Fruit fly (Drosophila melanogaster) whole organism, embryonic: Measurements from ENCODE around the gene phol.

Experiments
- C15 ChIP-seq: fragments of 200-800 bp; sonication (Bioruptor generic); IDR thresholded peaks from 3 replicates; pipeline ENCODE4 v1.3.6; 2022; ENCODE audit warnings: missing biosample characterization, missing genetic modification characterization
- CG10321 ChIP-seq: fragments of 200-800 bp; sonication (Bioruptor generic); IDR thresholded peaks from 2 replicates; pipeline ENCODE4 v1.3.6; 2022; ENCODE audit warnings: missing biosample characterization, missing genetic modification characterization
- CG10979 ChIP-seq: fragments of 200-800 bp; sonication (Bioruptor generic); optimal IDR thresholded peaks from 2 replicates; lab custom pipeline; 2018; ENCODE audit warnings: missing biosample characterization, mild to moderate bottlenecking, missing genetic modification characterization, moderate library complexity
- CG11723 ChIP-seq: fragments of 200-800 bp; sonication (Bioruptor generic); optimal IDR thresholded peaks from 2 replicates; lab custom pipeline; 2017; ENCODE audit warnings: missing biosample characterization, mild to moderate bottlenecking, missing genetic modification characterization
- CG13775 ChIP-seq: fragments of 200-800 bp; sonication (Bioruptor generic); optimal IDR thresholded peaks from 3 replicates; lab custom pipeline; 2017; ENCODE audit warnings: missing biosample characterization, mild to moderate bottlenecking, missing genetic modification characterization
- CG15011 ChIP-seq: fragments of 200-800 bp; sonication (Bioruptor generic); optimal IDR thresholded peaks from 3 replicates; lab custom pipeline; 2018; ENCODE audit warnings: missing biosample characterization, mild to moderate bottlenecking, missing genetic modification characterization
- CG1529 ChIP-seq: fragments of 200-800 bp; sonication (Bioruptor generic); optimal IDR thresholded peaks from 3 replicates; lab custom pipeline; 2018; ENCODE audit warnings: missing biosample characterization, missing genetic modification characterization
- CG15479 ChIP-seq: fragments of 200-800 bp; sonication (Bioruptor generic); optimal IDR thresholded peaks from 3 replicates; lab custom pipeline; 2019; ENCODE audit warnings: missing biosample characterization, mild to moderate bottlenecking, missing genetic modification characterization, moderate library complexity
- CG17186 ChIP-seq: fragments of 200-800 bp; sonication (Bioruptor generic); optimal IDR thresholded peaks from 3 replicates; lab custom pipeline; 2017; ENCODE audit warnings: missing biosample characterization, missing genetic modification reagents, missing genetic modification characterization
- CG17829 ChIP-seq: fragments of 200-800 bp; optimal IDR thresholded peaks from 2 replicates; lab custom pipeline; 2019; ENCODE audit warnings: missing biosample characterization, mild to moderate bottlenecking, missing genetic modification characterization, moderate library complexity
- CG17912 ChIP-seq: fragments of 200-800 bp; sonication (Bioruptor generic); optimal IDR thresholded peaks from 2 replicates; lab custom pipeline; 2018; ENCODE audit warnings: missing biosample characterization, mild to moderate bottlenecking, missing genetic modification characterization
- CG18619 ChIP-seq: fragments of 200-800 bp; sonication (Bioruptor generic); optimal IDR thresholded peaks from 3 replicates; lab custom pipeline; 2017; ENCODE audit warnings: missing biosample characterization, mild to moderate bottlenecking, missing genetic modification characterization
- CG2712 ChIP-seq: fragments of 200-800 bp; optimal IDR thresholded peaks from 3 replicates; lab custom pipeline; 2019; ENCODE audit warnings: missing biosample characterization, mild to moderate bottlenecking, missing genetic modification characterization, moderate library complexity
- CG31388 ChIP-seq: fragments of 200-800 bp; sonication (Bioruptor generic); optimal IDR thresholded peaks from 2 replicates; lab custom pipeline; 2016; ENCODE audit warnings: missing biosample characterization, missing genetic modification characterization
- CG33213 ChIP-seq: fragments of 200-800 bp; sonication (Bioruptor generic); optimal IDR thresholded peaks from 3 replicates; lab custom pipeline; 2016; ENCODE audit warnings: missing biosample characterization, missing genetic modification characterization
- CG3726 ChIP-seq: fragments of 200-800 bp; sonication (Bioruptor generic); IDR thresholded peaks from 3 replicates; pipeline ENCODE4, ENCODE4 v1.3.6; 2022; ENCODE audit warnings: missing biosample characterization, missing genetic modification characterization
- CG4730 ChIP-seq: fragments of 200-800 bp; sonication (Bioruptor generic); IDR thresholded peaks from 2 replicates; pipeline ENCODE4 v1.3.6; 2022; ENCODE audit warnings: missing biosample characterization, missing genetic modification characterization
- CG6791 ChIP-seq: fragments of 200-800 bp; sonication (Bioruptor generic); IDR thresholded peaks from 3 replicates; pipeline ENCODE4 v1.3.6; 2022; ENCODE audit warnings: missing biosample characterization, missing genetic modification characterization; ENCODE audit not compliant: partially characterized antibody
- CG7786 ChIP-seq: fragments of 200-800 bp; sonication (Bioruptor generic); optimal IDR thresholded peaks from 2 replicates; lab custom pipeline; 2016; ENCODE audit warnings: missing biosample characterization, missing genetic modification characterization
- CG8388 ChIP-seq: fragments of 200-800 bp; sonication (Bioruptor generic); optimal IDR thresholded peaks from 2 replicates; lab custom pipeline; 2019; ENCODE audit warnings: missing biosample characterization, mild to moderate bottlenecking, missing genetic modification characterization, moderate library complexity
- CG9215 ChIP-seq: fragments of 200-800 bp; sonication (Bioruptor generic); IDR thresholded peaks from 2 replicates; pipeline ENCODE4 v1.3.6; 2022; ENCODE audit warnings: missing biosample characterization, missing genetic modification characterization
- CG9437 ChIP-seq: fragments of 200-800 bp; sonication (Bioruptor generic); optimal IDR thresholded peaks from 2 replicates; lab custom pipeline; 2018; ENCODE audit warnings: missing biosample characterization, mild to moderate bottlenecking, missing genetic modification characterization
- Camta ChIP-seq: fragments of 200-800 bp; sonication (Bioruptor generic); optimal IDR thresholded peaks from 2 replicates; lab custom pipeline; 2016; ENCODE audit warnings: missing biosample characterization, missing genetic modification characterization
- Gug ChIP-seq: fragments of 200-800 bp; sonication (Bioruptor generic); IDR thresholded peaks from 4 replicates; pipeline ENCODE4 v1.3.6; 2022; ENCODE audit warnings: missing biosample characterization, missing genetic modification characterization
- Hmr ChIP-seq: fragments of 200-800 bp; sonication (Bioruptor generic); optimal IDR thresholded peaks from 3 replicates; lab custom pipeline; 2017; ENCODE audit warnings: mild to moderate bottlenecking, missing biosample characterization, missing genetic modification reagents, missing genetic modification characterization
- Mad ChIP-seq: fragments of 200-800 bp; sonication (Bioruptor generic); optimal IDR thresholded peaks from 2 replicates; lab custom pipeline; 2016; ENCODE audit warnings: missing biosample characterization, missing genetic modification characterization
- Max ChIP-seq: fragments of 200-800 bp; sonication (Bioruptor generic); optimal IDR thresholded peaks from 2 replicates; lab custom pipeline; 2016; ENCODE audit warnings: missing biosample characterization, mild to moderate bottlenecking, missing genetic modification characterization
- Pdp1 ChIP-seq, 2 experiments: fragments of 200-800 bp; sonication (Bioruptor generic); optimal IDR thresholded peaks; 3 replicates each; lab custom pipeline; 2016; ENCODE audit warnings: missing biosample characterization in 2 of 2, missing genetic modification characterization in 2 of 2, mild to moderate bottlenecking in 1 of 2, moderate library complexity in 1 of 2
- TFAM ChIP-seq: fragments of 200-800 bp; sonication (Bioruptor generic); optimal IDR thresholded peaks from 2 replicates; lab custom pipeline; 2017; ENCODE audit warnings: missing biosample characterization, missing genetic modification characterization, inconsistent platforms
- ato ChIP-seq: fragments of 200-800 bp; sonication (Bioruptor generic); IDR thresholded peaks from 2 replicates; pipeline ENCODE4 v1.3.6; 2022; ENCODE audit warnings: missing biosample characterization, missing genetic modification characterization; ENCODE audit not compliant: partially characterized antibody
- bigmax ChIP-seq: fragments of 200-800 bp; sonication (Bioruptor generic); optimal IDR thresholded peaks from 2 replicates; lab custom pipeline; 2018; ENCODE audit warnings: missing biosample characterization, mild to moderate bottlenecking, missing genetic modification characterization
- bsh ChIP-seq, 2 experiments: fragments of 200-800 bp; sonication (Bioruptor generic); optimal IDR thresholded peaks; 2 replicates each; lab custom pipeline; 2017 to 2018; ENCODE audit warnings: mild to moderate bottlenecking in 2 of 2, missing biosample characterization in 2 of 2, missing genetic modification characterization in 2 of 2, moderate library complexity in 1 of 2
- btn ChIP-seq: fragments of 200-800 bp; sonication (Bioruptor generic); optimal IDR thresholded peaks from 2 replicates; lab custom pipeline; 2016; ENCODE audit warnings: missing biosample characterization, missing genetic modification characterization
- dan ChIP-seq: fragments of 200-800 bp; sonication (Bioruptor generic); IDR thresholded peaks from 2 replicates; pipeline ENCODE4 v1.3.6; 2022; ENCODE audit warnings: missing biosample characterization, missing genetic modification characterization
- dati ChIP-seq: fragments of 200-800 bp; sonication (Bioruptor generic); IDR thresholded peaks from 2 replicates; pipeline ENCODE4 v1.3.6; 2022; ENCODE audit warnings: missing biosample characterization, missing genetic modification characterization
- dmrt11E ChIP-seq: fragments of 200-800 bp; sonication (Bioruptor generic); optimal IDR thresholded peaks from 3 replicates; lab custom pipeline; 2018; ENCODE audit warnings: missing biosample characterization, mild to moderate bottlenecking, missing genetic modification characterization, moderate library complexity
- dmrt99B ChIP-seq: fragments of 200-800 bp; sonication (Bioruptor generic); optimal IDR thresholded peaks from 2 replicates; lab custom pipeline; 2018; ENCODE audit warnings: missing biosample characterization, mild to moderate bottlenecking, missing genetic modification characterization, moderate library complexity
- gcm2 ChIP-seq: fragments of 200-800 bp; sonication (Bioruptor generic); optimal IDR thresholded peaks from 2 replicates; lab custom pipeline; 2016; ENCODE audit warnings: missing biosample characterization, missing genetic modification characterization
- gem ChIP-seq: fragments of 200-800 bp; sonication (Bioruptor generic); optimal IDR thresholded peaks from 2 replicates; lab custom pipeline; 2019; ENCODE audit warnings: missing biosample characterization, mild to moderate bottlenecking, missing genetic modification characterization, moderate library complexity
- gro ChIP-seq: fragments of 200-800 bp; sonication (Bioruptor generic); optimal IDR thresholded peaks from 2 replicates; lab custom pipeline; 2016; ENCODE audit warnings: missing biosample characterization, missing genetic modification characterization
- hth ChIP-seq: fragments of >200 bp; optimal IDR thresholded peaks from 2 replicates; lab custom pipeline; 2017; ENCODE audit warnings: inconsistent platforms
- jigr1 ChIP-seq: fragments of 200-800 bp; sonication (Bioruptor generic); IDR thresholded peaks from 3 replicates; pipeline ENCODE4 v1.3.6; 2022; ENCODE audit warnings: missing biosample characterization, missing genetic modification characterization
- ken ChIP-seq: fragments of 200-800 bp; sonication (Bioruptor generic); IDR thresholded peaks from 3 replicates; pipeline ENCODE4 v1.3.6; 2022; ENCODE audit warnings: missing biosample characterization, missing genetic modification characterization
- mirr ChIP-seq: fragments of 200-800 bp; sonication (Bioruptor generic); optimal IDR thresholded peaks from 3 replicates; lab custom pipeline; 2018; ENCODE audit warnings: missing biosample characterization, mild to moderate bottlenecking, missing genetic modification characterization
- pum ChIP-seq: fragments of 200-800 bp; sonication (Bioruptor generic); optimal IDR thresholded peaks from 2 replicates; lab custom pipeline; 2016; ENCODE audit warnings: missing biosample characterization, missing genetic modification characterization
- rib ChIP-seq: fragments of 200-800 bp; sonication (Bioruptor generic); IDR thresholded peaks from 2 replicates; pipeline ENCODE4 v1.3.6; 2022; ENCODE audit warnings: missing biosample characterization, missing genetic modification characterization
- sima ChIP-seq: fragments of 200-800 bp; sonication (Bioruptor generic); optimal IDR thresholded peaks from 2 replicates; lab custom pipeline; 2016; ENCODE audit warnings: missing biosample characterization, missing genetic modification characterization
- sr ChIP-seq: fragments of 200-800 bp; sonication (Bioruptor generic); IDR thresholded peaks from 3 replicates; pipeline ENCODE4 v1.3.6; 2022; ENCODE audit warnings: missing biosample characterization, missing genetic modification characterization
- tll ChIP-seq, 2 experiments: fragments of 200-800 bp in 1 of 2; fragments of >200 bp in 1 of 2; sonication (Bioruptor generic) in 1 of 2; optimal IDR thresholded peaks; 2 replicates each; lab custom pipeline; 2017 to 2019; ENCODE audit warnings: missing biosample characterization in 2 of 2, missing genetic modification characterization in 2 of 2, mild to moderate bottlenecking in 1 of 2, moderate library complexity in 1 of 2
- unpg ChIP-seq: fragments of 200-800 bp; sonication (Bioruptor generic); optimal IDR thresholded peaks from 3 replicates; lab custom pipeline; 2018; ENCODE audit warnings: missing biosample characterization, mild to moderate bottlenecking, missing genetic modification characterization, moderate library complexity
- zfh1 ChIP-seq: fragments of 200-800 bp; sonication (Bioruptor generic); IDR thresholded peaks from 3 replicates; pipeline ENCODE4 v1.3.6; 2022; ENCODE audit warnings: missing biosample characterization, missing genetic modification characterization

Gene phol

dm6 chr3L:9455819-9456388, at the start of gene phol, which contains the start of gene CG3552 (continued):
- TF ChIP-seq CG2712 (peak; percentile 16), hth (lab: Kevin White, UChicago) (no peak), sr (no peak), tll (GFP tag; optimal IDR thresholded peaks at IDR 0.05; lab: Kevin White, UChicago) (peak in 1 of 2 experiments; percentile 13), gro (GFP tag; lab: Kevin White, UChicago) (no peak), CG8388 (no peak), bigmax (GFP tag; lab: Kevin White, UChicago) (no peak), C15 (no peak), CG10979 (peak; percentile 7), CG4730 (GFP tag; lab: Robert Waterston, UW) (no peak), bsh (GFP tag; optimal IDR thresholded peaks at IDR 0.05; lab: Kevin White, UChicago) (no peak), CG7786 (GFP tag; lab: Kevin White, UChicago) (no peak), CG17912 (GFP tag; lab: Kevin White, UChicago) (no peak), unpg (GFP tag; lab: Kevin White, UChicago) (no peak), CG6791 (GFP tag; lab: Robert Waterston, UW) (peak; percentile 27; the same call in 2 of the 3 replicates), ken (GFP tag; lab: Robert Waterston, UW) (no peak), CG15011 (GFP tag; lab: Kevin White, UChicago) (no peak), Gug (GFP tag; lab: Robert Waterston, UW) (no peak), CG9437 (GFP tag; lab: Kevin White, UChicago) (peak; percentile 29), dan (GFP tag; lab: Robert Waterston, UW) (no peak), dmrt99B (tag; lab: Kevin White, UChicago) (no peak), Mad (GFP tag; lab: Kevin White, UChicago) (no peak), jigr1 (GFP tag; lab: Robert Waterston, UW) (no peak), CG33213 (GFP tag; lab: Kevin White, UChicago) (no peak), CG3726 (GFP tag; lab: Robert Waterston, UW) (no peak), sima (no peak), CG11723 (no peak), CG13775 (no peak), zfh1 (GFP tag; lab: Robert Waterston, UW) (no peak), CG9215 (GFP tag; lab: Robert Waterston, UW) (no peak), Pdp1 (GFP tag; optimal IDR thresholded peaks at IDR 0.05; lab: Kevin White, UChicago) (peak in 1 of 2 experiments; percentile 31), Max (GFP tag; lab: Kevin White, UChicago) (no peak), CG17829 (tag; lab: Kevin White, UChicago) (peak; percentile 35), dmrt11E (tag; lab: Kevin White, UChicago) (no peak), rib (GFP tag; lab: Robert Waterston, UW) (no peak), gem (tag; lab: Kevin White, UChicago) (peak; percentile 33), dati (GFP tag; lab: Robert Waterston, UW) (no peak), CG10321 (no peak), btn (no peak), TFAM (GFP tag; lab: Kevin White, UChicago) (no peak), ato (GFP tag; lab: Robert Waterston, UW) (peak; percentile 16; the same call in 1 of the 2 replicates), pum (no peak), CG1529 (GFP tag; lab: Kevin White, UChicago) (no peak), CG18619 (GFP tag; lab: Kevin White, UChicago) (no peak), Camta (GFP tag; lab: Kevin White, UChicago) (no peak), gcm2 (GFP tag; lab: Kevin White, UChicago) (no peak), mirr (GFP tag; lab: Kevin White, UChicago) (no peak), Hmr (no peak), CG15479 (GFP tag; lab: Kevin White, UChicago) (peak; percentile 83), CG17186 (GFP tag; lab: Kevin White, UChicago) (peak; percentile 97), CG31388 (GFP tag; lab: Kevin White, UChicago) (no peak)
